Fruit fly (Drosophila melanogaster): ENCODE measurements around the gene CG8036.
A peak's percentile ranks its signal among the peaks of the same experiment; 100 is the strongest.

Gene CG8036

DNA sequence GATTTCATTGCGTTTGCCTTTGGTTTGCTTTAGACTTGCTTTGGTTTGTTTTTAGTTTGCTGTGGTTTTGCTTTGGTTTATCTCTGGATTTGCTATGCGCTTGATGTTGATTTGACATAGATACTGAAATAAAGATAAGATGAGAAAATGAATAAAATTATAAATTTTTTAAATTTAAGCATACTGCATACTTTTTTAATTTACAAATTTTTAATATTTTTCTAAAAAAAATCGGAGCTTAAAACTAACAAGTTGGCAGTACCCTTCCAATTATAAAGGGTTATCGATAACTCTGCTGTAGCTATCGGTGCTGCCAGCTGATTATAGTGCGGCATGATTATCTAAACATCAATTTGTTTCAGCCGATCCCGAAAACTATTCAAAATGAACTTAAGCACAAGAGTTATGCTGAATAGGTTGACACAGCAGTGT is 6.2 kb downstream of the CG8036 start, which contains the start of gene mRpL19 (continued):
- TF ChIP-seq stc (GFP tag; IDR thresholded peaks at IDR 0.05) (no peak), B-H2 (GFP tag; optimal IDR thresholded peaks at IDR 0.05) (peak; percentile 56), CG11504 (tag; optimal IDR thresholded peaks at IDR 0.05) (peak; percentile 60), CG16863 (GFP tag; optimal IDR thresholded peaks at IDR 0.05) (no peak), MESR4 (GFP tag; optimal IDR thresholded peaks at IDR 0.05) (peak; percentile 73), Aef1 (GFP tag; IDR thresholded peaks at IDR 0.05) (no peak), CG18764 (GFP tag; optimal IDR thresholded peaks at IDR 0.05) (peak; percentile 20), en (GFP tag; optimal IDR thresholded peaks at IDR 0.05) (no peak), CG10267 (tag; optimal IDR thresholded peaks at IDR 0.05) (peak; percentile 68), CG2712 (tag; optimal IDR thresholded peaks at IDR 0.05) (peak; percentile 73), CG3281 (GFP tag; optimal IDR thresholded peaks at IDR 0.05) (peak; percentile 7), CG34422 (GFP tag; IDR thresholded peaks at IDR 0.05) (peak; percentile 55; the same call in 1 of the 3 replicates), ato (GFP tag; IDR thresholded peaks at IDR 0.05; ENCODE audit: partially characterized antibody) (peak; percentile 53; the same call in 1 of the 2 replicates), gcm (GFP tag; optimal IDR thresholded peaks at IDR 0.05) (peak; percentile 50), CG30431 (GFP tag; optimal IDR thresholded peaks at IDR 0.05) (no peak)

DNA sequence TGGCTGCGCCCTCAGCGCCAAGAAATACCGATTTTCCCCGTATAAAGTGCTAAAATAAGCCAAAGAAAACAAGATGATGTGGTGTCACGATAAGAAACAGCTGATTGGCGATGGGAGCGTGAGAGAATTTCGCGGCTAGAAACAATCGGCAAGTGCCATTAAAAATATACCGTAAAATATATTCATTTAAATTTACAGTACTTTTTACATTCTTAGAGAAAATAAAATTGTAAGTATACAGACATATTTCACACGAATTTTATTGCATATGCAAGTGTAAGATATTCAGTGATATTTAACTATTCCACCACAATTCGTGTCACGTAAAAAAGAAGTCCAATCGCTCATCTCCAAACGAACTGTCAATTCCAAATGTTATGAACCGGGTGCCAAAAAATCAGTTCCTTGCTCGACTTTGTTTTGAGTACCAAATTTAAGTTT is 8.9 kb downstream of the CG8036 start, which contains the start of the genes Unc50, CG11755 and CG8043:
Unc50 (minus strand) TSS at position 54 of the 441 bp plus-strand sequence.
CG11755 (plus strand) TSS at position 356 of the 441 bp plus-strand sequence.
CG8043 (plus strand) TSS at position 356 of the 441 bp plus-strand sequence.
- no peak for TF ChIP-seq CG1792 (GFP tag; optimal IDR thresholded peaks at IDR 0.05)
- TF ChIP-seq CG7745 (tag; optimal IDR thresholded peaks at IDR 0.05): no peak
- peak; percentile 51 for TF ChIP-seq Deaf1 (tag; optimal IDR thresholded peaks at IDR 0.05)
- TF ChIP-seq E2f1 (GFP tag; IDR thresholded peaks at IDR 0.05): peak; percentile 55; the same call in 1 of the 2 replicates
- peak; percentile 76 for TF ChIP-seq cas (GFP tag; IDR thresholded peaks at IDR 0.05)
- TF ChIP-seq CG10654 (GFP tag; optimal IDR thresholded peaks at IDR 0.05): peak; percentile 73
- no peak for TF ChIP-seq chm (GFP tag; IDR thresholded peaks at IDR 0.05)
- TF ChIP-seq CG8478 (optimal IDR thresholded peaks at IDR 0.05): no peak
- no peak for TF ChIP-seq Fer1 (GFP tag; optimal IDR thresholded peaks at IDR 0.05)
- TF ChIP-seq CG18011 (GFP tag; optimal IDR thresholded peaks at IDR 0.05): peak; percentile 70
- TF ChIP-seq CG11398 (GFP tag; optimal IDR thresholded peaks at IDR 0.05): no peak
- peak; percentile 68 for TF ChIP-seq tap (tag; optimal IDR thresholded peaks at IDR 0.05)
- TF ChIP-seq CG1832 (GFP tag; optimal IDR thresholded peaks at IDR 0.05): no peak
- peak; percentile 45 for TF ChIP-seq CG5245 (GFP tag; optimal IDR thresholded peaks at IDR 0.05)
- no peak for TF ChIP-seq dan (GFP tag; IDR thresholded peaks at IDR 0.05)
- TF ChIP-seq tx (GFP tag; optimal IDR thresholded peaks at IDR 0.05): peak; percentile 53
- peak; percentile 25 for TF ChIP-seq gro (GFP tag; optimal IDR thresholded peaks at IDR 0.05)
- TF ChIP-seq CG13123 (GFP tag; optimal IDR thresholded peaks at IDR 0.05): peak; percentile 66
- peak; percentile 66 for TF ChIP-seq Dip3 (GFP tag; optimal IDR thresholded peaks at IDR 0.05)
- TF ChIP-seq Oaz (GFP tag; IDR thresholded peaks at IDR 0.05): peak; percentile 67; the same call in 1 of the 2 replicates
- peak; percentile 68 for TF ChIP-seq CG4617 (GFP tag; optimal IDR thresholded peaks at IDR 0.05; ENCODE audit: borderline replicate concordance)
- TF ChIP-seq fd64A (GFP tag; optimal IDR thresholded peaks at IDR 0.05): no peak
- TF ChIP-seq Taf1 (GFP tag; IDR thresholded peaks at IDR 0.05): peak; percentile 72
- TF ChIP-seq CG3065 (GFP tag; optimal IDR thresholded peaks at IDR 0.05): peak; percentile 48
- no peak for TF ChIP-seq Hey (tag; optimal IDR thresholded peaks at IDR 0.05)
- TF ChIP-seq dimm (GFP tag; IDR thresholded peaks at IDR 0.05): no peak
- 0 out of 2 replicates have a peak, but pooled peaks have one; percentile 33 for TF ChIP-seq ara (GFP tag; IDR thresholded peaks at IDR 0.05)
- TF ChIP-seq CG30403 (GFP tag; optimal IDR thresholded peaks at IDR 0.05): peak; percentile 90
- TF ChIP-seq HmgZ (tag; optimal IDR thresholded peaks at IDR 0.05): peak; percentile 87
- peak; percentile 9 for TF ChIP-seq CG3163 (GFP tag; optimal IDR thresholded peaks at IDR 0.05)
- TF ChIP-seq CG10431 (GFP tag; optimal IDR thresholded peaks at IDR 0.05): peak; percentile 30
- TF ChIP-seq CG34224 (GFP tag; IDR thresholded peaks at IDR 0.05; ENCODE audit: partially characterized antibody): peak; percentile 99
- TF ChIP-seq E2f2 (GFP tag; IDR thresholded peaks at IDR 0.05): peak; percentile 47; the same call in 1 of the 2 replicates
- TF ChIP-seq CG32532 (GFP tag; IDR thresholded peaks at IDR 0.05): peak; percentile 86
- peak; percentile 69 for TF ChIP-seq CG13296 (GFP tag; optimal IDR thresholded peaks at IDR 0.05)
- TF ChIP-seq Drgx (GFP tag; IDR thresholded peaks at IDR 0.05): peak; percentile 35; the same call in 1 of the 2 replicates

Data from whole organism, embryonic.